Worm (Caenorhabditis elegans) whole organism, L1 larva: ENCODE results near the gene C07H6.2.

Experiments
- Y116A8C.19 ChIP-seq: sonication (generic microtip); optimal IDR thresholded peaks from 2 replicates; lab custom pipeline; 2016; ENCODE audit warnings: missing compliant biosample characterization, missing genetic modification characterization, borderline replicate concordance
- aha-1 ChIP-seq: fragments of 150-350 bp; optimal IDR thresholded peaks from 2 replicates; lab custom pipeline; 2014; ENCODE audit warnings: missing biosample characterization, missing genetic modification characterization
- aly-2 ChIP-seq: fragments of 150-350 bp; optimal IDR thresholded peaks from 2 replicates; lab custom pipeline; 2014; ENCODE audit warnings: missing biosample characterization, missing genetic modification characterization
- ama-1 ChIP-seq: fragments of 150-350 bp; optimal IDR thresholded peaks from 2 replicates; lab custom pipeline; 2014
- ceh-8 ChIP-seq: fragments of 200-800 bp; sonication (Bioruptor generic); optimal IDR thresholded peaks from 2 replicates; lab custom pipeline; 2018; ENCODE audit warnings: mild to moderate bottlenecking, missing genetic modification characterization, moderate library complexity, missing compliant biosample characterization
- ces-1 ChIP-seq: fragments of 150-350 bp; optimal IDR thresholded peaks from 2 replicates; lab custom pipeline; 2014; ENCODE audit warnings: missing biosample characterization, missing genetic modification reagents, missing genetic modification characterization
- dpl-1 ChIP-seq, 3 experiments: fragments of 150-350 bp in 2 of 3; sonication (generic microtip) in 1 of 3; optimal IDR thresholded peaks; 2 replicates each; lab custom pipeline; 2014 to 2017; ENCODE audit warnings: missing biosample characterization in 3 of 3, missing genetic modification characterization in 3 of 3, missing genetic modification reagents in 3 of 3
- efl-1 ChIP-seq, 4 experiments: fragments of 150-350 bp; optimal IDR thresholded peaks in 3 of 4; peaks in 1 of 4; 1 replicate in 1 of 4; 2 replicates in 3 of 4; lab custom pipeline; 2014; ENCODE audit warnings: missing biosample characterization in 2 of 4, missing genetic modification characterization in 2 of 4, missing genetic modification reagents in 2 of 4
- efl-3 ChIP-seq: fragments of 200-800 bp; sonication (Bioruptor generic); optimal IDR thresholded peaks from 2 replicates; lab custom pipeline; 2018; ENCODE audit warnings: mild to moderate bottlenecking, missing genetic modification characterization, missing compliant biosample characterization
- egl-13 ChIP-seq: sonication (generic microtip); optimal IDR thresholded peaks from 2 replicates; lab custom pipeline; 2016; ENCODE audit warnings: missing genotype, missing genetic modification reagents, missing genetic modification characterization, missing compliant biosample characterization
- ets-5 ChIP-seq: fragments of 200-800 bp; sonication (Bioruptor generic); IDR thresholded peaks from 2 replicates; pipeline ENCODE4 v1.3.6; 2022; ENCODE audit warnings: missing genetic modification characterization, missing compliant biosample characterization
- fkh-10 ChIP-seq: sonication (generic microtip); optimal IDR thresholded peaks from 2 replicates; lab custom pipeline; 2017; ENCODE audit warnings: missing biosample characterization, missing genetic modification reagents, missing genetic modification characterization
- fkh-8 ChIP-seq: sonication (generic microtip); optimal IDR thresholded peaks from 2 replicates; lab custom pipeline; 2016; ENCODE audit warnings: mild to moderate bottlenecking, missing genetic modification characterization, missing compliant biosample characterization
- fos-1 ChIP-seq: fragments of 150-350 bp; optimal IDR thresholded peaks from 2 replicates; lab custom pipeline; 2014; ENCODE audit warnings: missing biosample characterization, missing genetic modification characterization
- hlh-4 ChIP-seq: sonication (generic microtip); optimal IDR thresholded peaks from 2 replicates; lab custom pipeline; 2016; ENCODE audit warnings: mild to moderate bottlenecking, missing genetic modification characterization, missing compliant biosample characterization
- irx-1 ChIP-seq: sonication (generic microtip); optimal IDR thresholded peaks from 2 replicates; lab custom pipeline; 2016; ENCODE audit warnings: missing genetic modification characterization, missing compliant biosample characterization
- lin-14 ChIP-seq: fragments of 200-800 bp; sonication (Bioruptor generic); optimal IDR thresholded peaks from 2 replicates; lab custom pipeline; 2018; ENCODE audit warnings: mild to moderate bottlenecking, missing genetic modification characterization, moderate library complexity, missing compliant biosample characterization
- lin-15B ChIP-seq: fragments of 150-350 bp; sonication (generic microtip); optimal IDR thresholded peaks from 3 replicates; lab custom pipeline; 2014; ENCODE audit warnings: missing biosample characterization, missing genetic modification characterization
- lin-39 ChIP-seq: fragments of 150-350 bp; optimal IDR thresholded peaks from 2 replicates; lab custom pipeline; 2014; ENCODE audit warnings: missing biosample characterization, missing genetic modification reagents, missing genetic modification characterization
- lsy-2 ChIP-seq, 2 experiments: fragments of 150-350 bp; optimal IDR thresholded peaks; 2 replicates each; lab custom pipeline; 2014; ENCODE audit warnings: missing biosample characterization in 2 of 2, missing genetic modification characterization in 2 of 2
- mab-9 ChIP-seq: fragments of 200-800 bp; sonication (Bioruptor generic); IDR thresholded peaks from 2 replicates; pipeline ENCODE4 v1.3.6; 2022; ENCODE audit warnings: missing genetic modification reagents, missing genetic modification characterization, missing compliant biosample characterization
- mdl-1 ChIP-seq, 2 experiments: fragments of 150-350 bp; optimal IDR thresholded peaks; 2 replicates each; lab custom pipeline; 2014 to 2017; ENCODE audit warnings: missing biosample characterization in 2 of 2, missing genetic modification characterization in 2 of 2, inconsistent platforms in 1 of 2
- mef-2 ChIP-seq: fragments of 150-350 bp; optimal IDR thresholded peaks from 2 replicates; lab custom pipeline; 2014; ENCODE audit warnings: missing biosample characterization, missing genetic modification characterization
- nhr-12 ChIP-seq: sonication (generic microtip); optimal IDR thresholded peaks from 2 replicates; lab custom pipeline; 2017; ENCODE audit warnings: missing biosample characterization, missing genetic modification characterization
- nhr-19 ChIP-seq: fragments of 200-800 bp; sonication (Bioruptor generic); conservative IDR thresholded peaks from 2 replicates; pipeline ENCODE4 v1.3.6; 2022; ENCODE audit warnings: missing genetic modification characterization, missing compliant biosample characterization
- nhr-28 ChIP-seq: fragments of 150-350 bp; optimal IDR thresholded peaks from 2 replicates; lab custom pipeline; 2014; ENCODE audit warnings: missing biosample characterization, missing genetic modification characterization
- nhr-71 ChIP-seq: sonication (generic microtip); optimal IDR thresholded peaks from 2 replicates; lab custom pipeline; 2016; ENCODE audit warnings: mild to moderate bottlenecking, missing genetic modification characterization, moderate library complexity, missing compliant biosample characterization
- nhr-85 ChIP-seq: sonication (generic microtip); peaks from one replicate; lab custom pipeline; 2016; ENCODE audit warnings: missing genetic modification characterization, inconsistent platforms, missing compliant biosample characterization
- nhr-90 ChIP-seq: sonication (generic microtip); optimal IDR thresholded peaks from 2 replicates; lab custom pipeline; 2016; ENCODE audit warnings: mild to moderate bottlenecking, missing genetic modification characterization, missing compliant biosample characterization; ENCODE audit not compliant: poor library complexity
- pag-3 ChIP-seq: sonication (generic microtip); optimal IDR thresholded peaks from 2 replicates; lab custom pipeline; 2017; ENCODE audit warnings: missing genetic modification characterization, mild to moderate bottlenecking, missing compliant biosample characterization, antibody characterized with exemption, borderline replicate concordance; ENCODE audit not compliant: insufficient read depth
- pax-3 ChIP-seq: fragments of 200-800 bp; sonication (Bioruptor generic); optimal IDR thresholded peaks from 2 replicates; lab custom pipeline; 2018; ENCODE audit warnings: mild to moderate bottlenecking, missing genetic modification characterization, moderate library complexity, missing compliant biosample characterization
- pqm-1 ChIP-seq: sonication (generic microtip); optimal IDR thresholded peaks from 3 replicates; lab custom pipeline; 2017; ENCODE audit warnings: missing biosample characterization, missing genetic modification characterization
- rnt-1 ChIP-seq: sonication (generic microtip); optimal IDR thresholded peaks from 2 replicates; lab custom pipeline; 2016; ENCODE audit warnings: mild to moderate bottlenecking, missing genetic modification characterization, moderate library complexity, missing compliant biosample characterization
- snu-23 ChIP-seq: sonication (generic microtip); optimal IDR thresholded peaks from 2 replicates; lab custom pipeline; 2016; ENCODE audit warnings: missing genetic modification characterization, missing compliant biosample characterization
- sptf-1 ChIP-seq: fragments of 150-350 bp; optimal IDR thresholded peaks from 2 replicates; lab custom pipeline; 2014; ENCODE audit warnings: missing biosample characterization, missing genetic modification characterization
- swsn-7 ChIP-seq: sonication (generic microtip); optimal IDR thresholded peaks from 2 replicates; lab custom pipeline; 2016; ENCODE audit warnings: missing genetic modification characterization, missing compliant biosample characterization
- tbx-2 ChIP-seq: sonication (generic microtip); optimal IDR thresholded peaks from 2 replicates; lab custom pipeline; 2016; ENCODE audit warnings: missing genetic modification characterization, missing compliant biosample characterization
- unc-130 ChIP-seq: fragments of 150-350 bp; optimal IDR thresholded peaks from 2 replicates; lab custom pipeline; 2017; ENCODE audit warnings: missing biosample characterization, missing genetic modification characterization, inconsistent platforms
- unc-30 ChIP-seq: sonication (generic microtip); optimal IDR thresholded peaks from 2 replicates; lab custom pipeline; 2017; ENCODE audit warnings: missing biosample characterization, missing genetic modification characterization
- vab-15 ChIP-seq: sonication (generic microtip); optimal IDR thresholded peaks from 2 replicates; lab custom pipeline; 2017; ENCODE audit warnings: missing genotype, mild to moderate bottlenecking, missing genetic modification characterization, missing compliant biosample characterization
- ztf-11 ChIP-seq, 2 experiments: sonication (generic microtip); optimal IDR thresholded peaks; 2 replicates each; lab custom pipeline; 2016 to 2017; ENCODE audit warnings: missing genetic modification characterization in 2 of 2, missing biosample characterization in 1 of 2, missing compliant biosample characterization in 1 of 2

The C07H6.2 gene

DNA sequence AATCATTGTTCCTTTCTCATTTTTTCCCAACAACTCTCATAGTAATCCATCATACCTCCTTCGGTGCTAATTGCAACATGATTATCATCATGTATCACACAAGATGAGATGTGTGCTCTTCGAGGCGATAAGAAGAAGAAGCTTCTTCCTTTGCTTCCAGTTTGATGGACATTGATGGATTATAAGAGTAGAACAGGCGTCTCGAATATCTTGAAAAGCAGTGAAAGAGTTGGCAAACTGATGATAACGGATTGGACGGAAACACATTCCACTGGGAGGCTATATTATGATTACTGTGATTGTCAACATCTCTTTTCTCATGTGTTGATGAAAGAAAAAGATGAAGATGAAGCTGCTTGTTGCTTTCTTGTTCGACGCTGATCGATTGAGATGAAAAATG lies 39.1 kb downstream of the C07H6.2 start:
- TF ChIP-seq unc-30 (tag; lab: Kevin White, UChicago) (no peak), nhr-28 (tag; lab: Kevin White, UChicago) (no peak), sptf-1 (no peak), pag-3 (no peak), lin-14 (peak; percentile 87), mdl-1 (tag; optimal IDR thresholded peaks at IDR 0.05; lab: Kevin White, UChicago) (no peak), nhr-12 (no peak), mab-9 (GFP tag; lab: Robert Waterston, UW) (no peak), snu-23 (GFP tag; lab: Kevin White, UChicago) (peak; percentile 18), hlh-4 (tag; lab: Kevin White, UChicago) (no peak), rnt-1 (tag; lab: Kevin White, UChicago) (peak; percentile 67), nhr-71 (peak; percentile 72), ces-1 (GFP tag; lab: Kevin White, UChicago) (no peak), vab-15 (tag; lab: Kevin White, UChicago) (no peak), pqm-1 (tag; lab: Kevin White, UChicago) (no peak), mef-2 (tag; lab: Kevin White, UChicago) (no peak), nhr-19 (peak; percentile 34), fos-1 (tag; lab: Kevin White, UChicago) (no peak), aha-1 (tag; lab: Kevin White, UChicago) (no peak), aly-2 (tag; lab: Kevin White, UChicago) (no peak), swsn-7 (tag; lab: Kevin White, UChicago) (peak; percentile 5), efl-3 (GFP tag; lab: Kevin White, UChicago) (no peak), efl-1 (optimal IDR thresholded peaks at IDR 0.05; lab: Kevin White, UChicago) (peak; percentile 8 to 15), efl-1 (GFP tag; optimal IDR thresholded peaks at IDR 0.05 in 1 of 2; lab: Kevin White, UChicago) (no peak), Y116A8C.19 (tag; lab: Kevin White, UChicago) (no peak), nhr-85 (no peak), irx-1 (tag; lab: Kevin White, UChicago) (peak; percentile 29), unc-130 (tag; lab: Kevin White, UChicago) (no peak), ztf-11 (tag; optimal IDR thresholded peaks at IDR 0.05; lab: Kevin White, UChicago) (no peak), fkh-10 (GFP tag; lab: Kevin White, UChicago) (no peak), ets-5 (GFP tag; lab: Robert Waterston, UW) (no peak), lsy-2 (tag; optimal IDR thresholded peaks at IDR 0.05; lab: Kevin White, UChicago) (peak; percentile 45 to 60), lin-15B (tag; lab: Kevin White, UChicago) (no peak), nhr-90 (tag; lab: Kevin White, UChicago) (no peak), tbx-2 (tag; lab: Kevin White, UChicago) (peak; percentile 48), egl-13 (no peak), pax-3 (tag; lab: Kevin White, UChicago) (no peak), dpl-1 (GFP tag; optimal IDR thresholded peaks at IDR 0.05; lab: Kevin White, UChicago) (no peak), fkh-8 (tag; lab: Kevin White, UChicago) (no peak), lin-39 (tag; lab: Kevin White, UChicago) (peak; percentile 56)
- TF ChIP-seq, all 84 proteins: peak for 11

DNA sequence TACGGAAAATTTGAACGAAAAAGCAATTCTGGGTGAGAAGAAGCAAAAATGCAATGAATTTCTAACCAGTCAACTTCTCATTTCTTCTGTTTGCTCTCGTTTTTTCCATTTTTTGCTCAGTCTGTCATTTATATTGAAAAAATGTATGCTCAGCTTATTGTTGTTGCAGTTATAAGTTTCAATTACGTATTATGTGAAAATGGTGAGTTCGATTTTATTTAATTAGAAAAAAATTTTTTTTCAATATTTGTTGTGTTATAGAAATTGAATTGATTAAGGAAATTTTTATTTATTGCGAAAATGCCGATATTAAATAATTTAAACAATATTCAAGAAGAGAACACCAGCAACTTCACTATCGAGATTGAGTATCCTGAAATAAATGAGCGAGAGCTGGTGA lies 41.1 kb downstream of the C07H6.2 start, which contains the start of gene lgc-12:
lgc-12 (plus strand) TSS at position 301 of the 400 bp plus-strand sequence.
- TF ChIP-seq unc-30 (tag; lab: Kevin White, UChicago), result no peak
- no peak for TF ChIP-seq ama-1 (lab: Kevin White, UChicago)
- TF ChIP-seq ceh-8 (GFP tag; lab: Kevin White, UChicago), result no peak
